Worm (Caenorhabditis elegans): ENCODE results near the gene K08E5.1.

K08E5.1 gene

ce11 chrIII:10094538-10094937 lies 52.1 kb downstream of the K08E5.1 start:
- TF ChIP-seq irx-1 (tag; optimal IDR thresholded peaks at IDR 0.05) (no peak), tlp-1 (tag; optimal IDR thresholded peaks at IDR 0.05) (no peak), nhr-11 (tag; optimal IDR thresholded peaks at IDR 0.05) (no peak), zag-1 (tag; optimal IDR thresholded peaks at IDR 0.05) (no peak), mef-2 (tag; optimal IDR thresholded peaks at IDR 0.05) (no peak), sup-37 (GFP tag; optimal IDR thresholded peaks at IDR 0.05) (no peak), ets-5 (GFP tag; IDR thresholded peaks at IDR 0.05) (no peak), ceh-88 (GFP tag; IDR thresholded peaks at IDR 0.05) (no peak), lin-13 (GFP tag; optimal IDR thresholded peaks at IDR 0.05) (no peak), F16B12.6 (tag; optimal IDR thresholded peaks at IDR 0.05) (no peak), unc-130 (tag; optimal IDR thresholded peaks at IDR 0.05) (no peak), sptf-1 (tag; optimal IDR thresholded peaks at IDR 0.05) (no peak), fos-1 (tag; optimal IDR thresholded peaks at IDR 0.05) (no peak), dpl-1 (GFP tag; optimal IDR thresholded peaks at IDR 0.05) (peak in 1 of 3 experiments; percentile 11), ama-1 (optimal IDR thresholded peaks at IDR 0.05) (no peak), pax-3 (tag; optimal IDR thresholded peaks at IDR 0.05) (no peak), efl-1 (optimal IDR thresholded peaks at IDR 0.05) (peak in 1 of 2 experiments; percentile 6), efl-1 (GFP tag; optimal IDR thresholded peaks at IDR 0.05 in 1 of 2) (peak in 1 of 2 experiments; percentile 83), pag-3 (tag; optimal IDR thresholded peaks at IDR 0.05; ENCODE audit: borderline replicate concordance, insufficient read depth) (no peak), ceh-90 (tag; optimal IDR thresholded peaks at IDR 0.05) (no peak), swsn-7 (tag; optimal IDR thresholded peaks at IDR 0.05) (peak; percentile 21), aha-1 (tag; optimal IDR thresholded peaks at IDR 0.05) (no peak), nhr-237 (tag; optimal IDR thresholded peaks at IDR 0.05) (no peak), mdl-1 (tag; optimal IDR thresholded peaks at IDR 0.05) (no peak), vab-15 (tag; optimal IDR thresholded peaks at IDR 0.05) (no peak), unc-30 (tag; optimal IDR thresholded peaks at IDR 0.05) (no peak), ztf-11 (tag; optimal IDR thresholded peaks at IDR 0.05) (peak in 1 of 2 experiments; percentile 62), rnt-1 (tag; optimal IDR thresholded peaks at IDR 0.05) (peak; percentile 33), efl-3 (GFP tag; optimal IDR thresholded peaks at IDR 0.05) (no peak), sox-4 (tag; optimal IDR thresholded peaks at IDR 0.05) (no peak), nhr-76 (tag; optimal IDR thresholded peaks at IDR 0.05) (no peak), fkh-10 (GFP tag; optimal IDR thresholded peaks at IDR 0.05) (no peak), jun-1 (tag; optimal IDR thresholded peaks at IDR 0.05) (no peak), zip-4 (GFP tag; optimal IDR thresholded peaks at IDR 0.05) (no peak), ztf-4 (tag; optimal IDR thresholded peaks at IDR 0.05) (no peak), elt-3 (tag; optimal IDR thresholded peaks at IDR 0.05) (no peak), nhr-84 (tag; optimal IDR thresholded peaks at IDR 0.05) (no peak), nhr-20 (tag; optimal IDR thresholded peaks at IDR 0.05) (peak; percentile 23), pqm-1 (tag; optimal IDR thresholded peaks at IDR 0.05) (no peak), hpl-2 (GFP tag; optimal IDR thresholded peaks at IDR 0.05) (no peak), unc-98 (GFP tag; IDR thresholded peaks at IDR 0.05) (no peak), snu-23 (GFP tag; optimal IDR thresholded peaks at IDR 0.05) (peak; percentile 56), C16A3.4 (tag; optimal IDR thresholded peaks at IDR 0.05) (no peak), mep-1 (tag; optimal IDR thresholded peaks at IDR 0.05) (peak; percentile 22), egl-13 (tag; optimal IDR thresholded peaks at IDR 0.05) (no peak), lir-3 (tag; optimal IDR thresholded peaks at IDR 0.05; ENCODE audit: poor library complexity) (no peak), ceh-8 (GFP tag; optimal IDR thresholded peaks at IDR 0.05) (no peak), nhr-12 (tag; optimal IDR thresholded peaks at IDR 0.05) (no peak), skn-1 (tag; optimal IDR thresholded peaks at IDR 0.05) (no peak), mab-9 (GFP tag; IDR thresholded peaks at IDR 0.05) (no peak), dsc-1 (tag; optimal IDR thresholded peaks at IDR 0.05) (peak; percentile 32), elt-2 (tag; optimal IDR thresholded peaks at IDR 0.05) (no peak), nhr-19 (GFP tag; conservative IDR thresholded peaks at IDR 0.05) (no peak; the same call in 1 of the 2 replicates), lin-14 (GFP tag; optimal IDR thresholded peaks at IDR 0.05) (peak; percentile 60), lin-35 (GFP tag; optimal IDR thresholded peaks at IDR 0.05) (no peak)

Measured in whole organism, L1 larva.